Worm (Caenorhabditis elegans): ENCODE data around the gene abl-1.

The abl-1 gene

ce11 chrX:10593756-10594376 is 30.1 kb downstream of the abl-1 start (continued):
- TF ChIP-seq dpl-1 (GFP tag; optimal IDR thresholded peaks at IDR 0.05) (no peak), hlh-30 (tag; optimal IDR thresholded peaks at IDR 0.05; ENCODE audit: insufficient read depth) (peak; percentile 44), aha-1 (tag) (peak; percentile 93), nhr-102 (tag; optimal IDR thresholded peaks at IDR 0.05) (no peak), aly-2 (tag; optimal IDR thresholded peaks at IDR 0.05) (no peak), hif-1 (tag; optimal IDR thresholded peaks at IDR 0.05) (no peak), mdt-29 (GFP tag; IDR thresholded peaks at IDR 0.05) (no peak), php-3 (GFP tag; IDR thresholded peaks at IDR 0.05) (no peak), ceh-82 (tag; optimal IDR thresholded peaks at IDR 0.05) (no peak), F44E2.7 (GFP tag; IDR thresholded peaks at IDR 0.05) (no peak), jun-1 (tag; optimal IDR thresholded peaks at IDR 0.05) (no peak), unc-39 (tag; optimal IDR thresholded peaks at IDR 0.05) (no peak), dve-1 (tag; optimal IDR thresholded peaks at IDR 0.05; ENCODE audit: insufficient read depth) (no peak), ceh-28 (tag; optimal IDR thresholded peaks at IDR 0.05) (no peak), nhr-77 (tag; optimal IDR thresholded peaks at IDR 0.05) (no peak)

DNA sequence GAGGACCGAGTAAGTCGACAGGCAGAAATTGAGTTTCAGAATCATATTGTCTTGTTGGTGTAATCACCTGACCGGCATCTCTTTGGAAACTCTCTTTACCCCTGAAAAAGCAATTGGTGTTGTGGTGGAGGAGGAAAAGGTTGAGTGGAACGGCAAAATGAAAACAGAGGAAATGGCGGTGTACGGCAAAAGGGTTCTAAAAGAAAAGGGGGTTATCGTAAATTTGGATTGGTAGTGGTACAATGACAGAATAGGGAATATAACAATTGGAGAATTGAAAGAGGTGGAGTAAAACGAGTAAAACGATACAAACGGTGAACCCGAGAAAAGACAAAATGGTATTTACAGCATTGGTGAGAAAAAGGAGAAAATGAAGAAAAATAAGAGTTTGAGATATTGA is 30.8 kb downstream of the abl-1 start, which contains the start of gene sdn-1:
TSS of gene sdn-1 (minus strand) at position 101 of the 400 bp plus-strand sequence.
- peak; percentile 38 for TF ChIP-seq aha-1 (tag)
- TF ChIP-seq hif-1 (tag; optimal IDR thresholded peaks at IDR 0.05): no peak

ce11 chrX:10591208-10591782 is 32.7 kb downstream of the abl-1 start:
- TF ChIP-seq php-3 (GFP tag; IDR thresholded peaks at IDR 0.05): 0 out of 2 replicates have a peak, but pooled peaks have one; percentile 26
- peak in 1 of 2 experiments; percentile 41 for TF ChIP-seq unc-62 (GFP tag; optimal IDR thresholded peaks at IDR 0.05 in 1 of 2)
- TF ChIP-seq unc-62 (tag; optimal IDR thresholded peaks at IDR 0.05): no peak
- no peak for TF ChIP-seq hmg-1.1 (GFP tag; IDR thresholded peaks at IDR 0.05)
- TF ChIP-seq lin-13 (GFP tag; optimal IDR thresholded peaks at IDR 0.05): no peak
- TF ChIP-seq nhr-6 (tag; optimal IDR thresholded peaks at IDR 0.05): no peak
- TF ChIP-seq nhr-77 (tag; optimal IDR thresholded peaks at IDR 0.05): no peak

DNA sequence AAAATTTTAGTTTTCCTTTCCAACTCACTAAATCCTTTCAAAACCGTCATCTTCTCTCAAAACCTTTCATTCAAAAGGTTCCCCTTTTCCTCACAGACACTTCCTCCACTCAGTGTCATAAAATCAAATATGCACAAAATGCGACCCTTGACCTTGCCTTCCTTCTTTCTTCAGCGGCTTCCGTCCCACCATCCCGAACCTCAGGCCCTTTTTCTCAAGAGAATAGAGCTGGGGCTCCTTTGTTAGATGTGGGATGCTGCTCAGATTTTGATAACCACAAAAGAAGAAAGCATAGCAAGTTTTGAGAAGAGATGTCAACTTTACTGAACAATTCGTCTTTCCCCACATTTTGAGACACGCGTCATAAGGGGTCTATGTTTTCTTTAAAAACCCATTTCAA is 33.2 kb downstream of the abl-1 start:
- no peak for TF ChIP-seq hmg-1.1 (GFP tag; IDR thresholded peaks at IDR 0.05)
- TF ChIP-seq egl-27 (tag; optimal IDR thresholded peaks at IDR 0.05): no peak
- TF ChIP-seq nhr-11 (tag; optimal IDR thresholded peaks at IDR 0.05): no peak
- no peak for TF ChIP-seq aly-2 (tag; optimal IDR thresholded peaks at IDR 0.05)
- TF ChIP-seq nhr-111 (GFP tag; optimal IDR thresholded peaks at IDR 0.05): no peak
- TF ChIP-seq duxl-1 (tag; optimal IDR thresholded peaks at IDR 0.05; ENCODE audit: poor library complexity): no peak
- no peak for TF ChIP-seq pqm-1 (tag; optimal IDR thresholded peaks at IDR 0.05)
- TF ChIP-seq lsy-2 (tag; optimal IDR thresholded peaks at IDR 0.05): no peak
- TF ChIP-seq Y105C5A.15 (GFP tag; IDR thresholded peaks at IDR 0.05): no peak
- TF ChIP-seq ztf-11 (tag; optimal IDR thresholded peaks at IDR 0.05): no peak
- no peak for TF ChIP-seq jun-1 (tag; optimal IDR thresholded peaks at IDR 0.05)

DNA sequence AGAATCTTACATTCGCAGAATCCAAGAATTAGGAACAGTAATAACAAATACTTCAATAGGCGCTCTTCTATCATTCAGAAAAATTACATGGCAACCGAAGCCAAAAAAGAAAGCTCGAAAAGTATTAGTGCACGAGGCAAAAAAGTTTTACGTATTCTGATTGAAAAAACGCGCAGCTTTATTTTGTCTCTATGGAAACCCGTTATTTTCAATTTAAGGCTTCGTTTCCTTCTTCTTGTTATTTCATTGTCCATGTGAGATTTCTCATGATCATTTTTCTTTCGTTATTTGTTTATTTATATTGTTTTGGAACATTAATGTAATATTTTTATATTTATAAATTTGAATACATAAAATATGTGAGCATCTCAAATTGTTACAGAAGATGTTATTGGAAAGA is 34.5 kb downstream of the abl-1 start, which contains the start of gene F57C7.4:
TSS of gene F57C7.4 (minus strand) at position 101 of the 400 bp plus-strand sequence.
- TF ChIP-seq ceh-44 (GFP tag; IDR thresholded peaks at IDR 0.05) (no peak), set-16 (GFP tag; IDR thresholded peaks at IDR 0.05) (no peak), gei-8 (GFP tag; optimal IDR thresholded peaks at IDR 0.05) (no peak), pqm-1 (tag; optimal IDR thresholded peaks at IDR 0.05) (no peak), madf-9 (GFP tag; conservative IDR thresholded peaks at IDR 0.05) (no peak), arid-1 (GFP tag; conservative IDR thresholded peaks at IDR 0.05) (no peak), F37D6.2 (tag; optimal IDR thresholded peaks at IDR 0.05) (no peak)

Measured in whole organism, L4 larva.